Worm (Caenorhabditis elegans) whole organism, young adult: ENCODE measurements around the gene nhx-9.

Source experiments
- B0019.2 ChIP-seq: fragments of 200-800 bp; sonication (Bioruptor generic); conservative IDR thresholded peaks from 2 replicates; pipeline ENCODE4 v1.3.6; 2022; ENCODE audit warnings: missing genetic modification reagents, missing genetic modification characterization, missing compliant biosample characterization
- B0035.1 ChIP-seq: sonication (generic microtip); optimal IDR thresholded peaks from 2 replicates; lab custom pipeline; 2016; ENCODE audit warnings: missing genetic modification characterization, mild to moderate bottlenecking, missing compliant biosample characterization, missing genotype, missing genetic modification reagents
- B0336.3 ChIP-seq: fragments of 200-800 bp; sonication (Bioruptor generic); IDR thresholded peaks from 2 replicates; pipeline ENCODE4 v1.3.6; 2022; ENCODE audit warnings: missing genetic modification characterization, missing compliant biosample characterization
- C17E4.6 ChIP-seq: fragments of 200-800 bp; sonication (Bioruptor generic); IDR thresholded peaks from 2 replicates; pipeline ENCODE4 v1.3.6; 2022; ENCODE audit warnings: missing genetic modification reagents, missing genetic modification characterization, missing compliant biosample characterization
- F23B12.7 ChIP-seq: sonication (generic microtip); optimal IDR thresholded peaks from 2 replicates; lab custom pipeline; 2017; ENCODE audit warnings: missing genetic modification characterization, mild to moderate bottlenecking, missing compliant biosample characterization, antibody characterized with exemption, moderate library complexity; ENCODE audit not compliant: insufficient read depth
- F33H1.4 ChIP-seq: fragments of 200-800 bp; sonication (Bioruptor generic); IDR thresholded peaks from 2 replicates; pipeline ENCODE4 v1.3.6; 2022; ENCODE audit warnings: missing genetic modification reagents, missing genetic modification characterization, missing compliant biosample characterization
- F37B4.10 ChIP-seq: fragments of 200-800 bp; sonication (Bioruptor generic); IDR thresholded peaks from 2 replicates; pipeline ENCODE4 v1.3.6; 2022; ENCODE audit warnings: missing genetic modification characterization, missing compliant biosample characterization
- F52B5.7 ChIP-seq: sonication (generic microtip); optimal IDR thresholded peaks from 2 replicates; lab custom pipeline; 2016; ENCODE audit warnings: mild to moderate bottlenecking, missing genetic modification characterization, missing compliant biosample characterization
- K11D2.4 ChIP-seq: fragments of 200-800 bp; sonication (Bioruptor generic); IDR thresholded peaks from 2 replicates; pipeline ENCODE4 v1.3.6; 2022; ENCODE audit warnings: missing genetic modification reagents, missing genetic modification characterization, missing compliant biosample characterization
- Y53G8AR.9 ChIP-seq: fragments of 200-800 bp; sonication (Bioruptor generic); conservative IDR thresholded peaks from 2 replicates; pipeline ENCODE4 v1.3.6; 2022; ENCODE audit warnings: missing genetic modification reagents, missing genetic modification characterization, missing compliant biosample characterization
- Y79H2A.3 ChIP-seq: fragments of 200-800 bp; sonication (Bioruptor generic); conservative IDR thresholded peaks from 2 replicates; pipeline ENCODE4 v1.3.6; 2022; ENCODE audit warnings: missing genetic modification reagents, missing genetic modification characterization, missing compliant biosample characterization
- ZK185.1 ChIP-seq: sonication (generic microtip); optimal IDR thresholded peaks from 2 replicates; lab custom pipeline; 2016; ENCODE audit warnings: mild to moderate bottlenecking, missing genetic modification characterization, missing compliant biosample characterization; ENCODE audit not compliant: poor library complexity, severe bottlenecking
- ama-1 ChIP-seq, 3 experiments: fragments of 150-350 bp in 1 of 3; sonication (generic microtip) in 2 of 3; optimal IDR thresholded peaks; 2 replicates each; lab custom pipeline; 2014 to 2018; ENCODE audit warnings: missing biosample characterization in 2 of 3, missing genetic modification characterization in 2 of 3, missing genetic modification reagents in 2 of 3
- atf-7 ChIP-seq: sonication (generic microtip); optimal IDR thresholded peaks from 2 replicates; lab custom pipeline; 2017; ENCODE audit warnings: mild to moderate bottlenecking, missing genetic modification characterization, missing compliant biosample characterization
- bed-2 ChIP-seq: fragments of 200-800 bp; sonication (Bioruptor generic); IDR thresholded peaks from 2 replicates; pipeline ENCODE4 v1.3.6; 2022; ENCODE audit warnings: missing genetic modification reagents, missing genetic modification characterization, missing compliant biosample characterization
- cebp-1 ChIP-seq, 2 experiments: fragments of 200-800 bp in 1 of 2; sonication (Bioruptor generic) in 1 of 2; sonication (generic microtip) in 1 of 2; IDR thresholded peaks in 1 of 2; optimal IDR thresholded peaks in 1 of 2; 2 replicates each; pipeline versions ENCODE4 v1.3.6 to Lab custom; 2017 to 2022; ENCODE audit warnings: missing compliant biosample characterization in 2 of 2, missing genetic modification characterization in 2 of 2, mild to moderate bottlenecking in 1 of 2, missing genetic modification reagents in 1 of 2, moderate library complexity in 1 of 2
- cebp-2 ChIP-seq: fragments of 200-800 bp; sonication (Bioruptor generic); IDR thresholded peaks from 2 replicates; pipeline ENCODE4 v1.3.6; 2022; ENCODE audit warnings: missing genetic modification characterization, missing compliant biosample characterization
- ceh-40 ChIP-seq: fragments of 200-800 bp; sonication (Bioruptor generic); IDR thresholded peaks from 2 replicates; pipeline ENCODE4 v1.3.6; 2022; ENCODE audit warnings: missing genetic modification characterization, missing compliant biosample characterization
- dpl-1 ChIP-seq: fragments of 150-350 bp; optimal IDR thresholded peaks from 2 replicates; lab custom pipeline; 2014; ENCODE audit warnings: missing biosample characterization, missing genetic modification reagents, missing genetic modification characterization
- efl-1 ChIP-seq: fragments of 150-350 bp; optimal IDR thresholded peaks from 2 replicates; lab custom pipeline; 2014; ENCODE audit warnings: missing biosample characterization, missing genetic modification reagents, missing genetic modification characterization
- ekl-4 ChIP-seq: fragments of 200-800 bp; sonication (Bioruptor generic); IDR thresholded peaks from 2 replicates; pipeline ENCODE4 v1.3.6; 2022; ENCODE audit warnings: missing genetic modification reagents, missing genetic modification characterization, missing compliant biosample characterization
- him-1 ChIP-seq: sonication (generic microtip); optimal IDR thresholded peaks from 2 replicates; lab custom pipeline; 2016; ENCODE audit warnings: missing genotype, missing genetic modification reagents, missing genetic modification characterization, missing compliant biosample characterization
- hmg-20 ChIP-seq: fragments of 200-800 bp; sonication (Bioruptor generic); IDR thresholded peaks from 2 replicates; pipeline ENCODE4 v1.3.6; 2022; ENCODE audit warnings: missing genetic modification reagents, missing genetic modification characterization, missing compliant biosample characterization
- lin-35 ChIP-seq, 3 experiments: fragments of 150-350 bp in 2 of 3; sonication (generic microtip) in 1 of 3; optimal IDR thresholded peaks; 2 replicates each; lab custom pipeline; 2014 to 2018; ENCODE audit warnings: missing biosample characterization in 3 of 3, missing genetic modification characterization in 3 of 3, missing genetic modification reagents in 3 of 3
- lin-54 ChIP-seq: fragments of 200-800 bp; sonication (Bioruptor generic); optimal IDR thresholded peaks from 2 replicates; lab custom pipeline; 2018; ENCODE audit warnings: mild to moderate bottlenecking, missing genetic modification characterization, missing compliant biosample characterization
- mcd-1 ChIP-seq: fragments of 200-800 bp; sonication (Bioruptor generic); IDR thresholded peaks from 2 replicates; pipeline ENCODE4 v1.3.6; 2022; ENCODE audit warnings: missing genetic modification reagents, missing genetic modification characterization, missing compliant biosample characterization
- mxl-1 ChIP-seq: sonication (generic microtip); optimal IDR thresholded peaks from 2 replicates; lab custom pipeline; 2016; ENCODE audit warnings: missing genetic modification characterization, missing compliant biosample characterization
- nfya-1 ChIP-seq: sonication (generic microtip); optimal IDR thresholded peaks from 2 replicates; lab custom pipeline; 2017; ENCODE audit warnings: antibody characterized with exemption, missing compliant biosample characterization, missing genetic modification characterization, borderline replicate concordance; ENCODE audit not compliant: insufficient read depth
- rcor-1 ChIP-seq: fragments of 200-800 bp; sonication (Bioruptor generic); IDR thresholded peaks from 2 replicates; pipeline ENCODE4 v1.3.6; 2022; ENCODE audit warnings: missing genetic modification reagents, missing genetic modification characterization, missing compliant biosample characterization
- snpc-1.3 ChIP-seq: sonication (generic microtip); optimal IDR thresholded peaks from 2 replicates; lab custom pipeline; 2017; ENCODE audit warnings: missing genetic modification characterization, mild to moderate bottlenecking, missing compliant biosample characterization, antibody characterized with exemption, moderate library complexity, missing genotype, missing genetic modification reagents; ENCODE audit not compliant: insufficient read depth
- snpc-4 ChIP-seq, 5 experiments: fragments of 150-350 bp in 1 of 5; sonication (generic microtip) in 4 of 5; optimal IDR thresholded peaks; 2 replicates each; lab custom pipeline; 2014 to 2018; ENCODE audit warnings: missing genetic modification characterization in 5 of 5, missing biosample characterization in 3 of 5, antibody characterized with exemption in 2 of 5, mild to moderate bottlenecking in 2 of 5, missing compliant biosample characterization in 2 of 5, missing genotype in 2 of 5, moderate library complexity in 2 of 5, missing genetic modification reagents in 1 of 5
- tbx-9 ChIP-seq: sonication (generic microtip); optimal IDR thresholded peaks from 2 replicates; lab custom pipeline; 2016; ENCODE audit warnings: borderline replicate concordance, missing genetic modification characterization, inconsistent platforms, missing compliant biosample characterization
- zfh-2 ChIP-seq: fragments of 200-800 bp; sonication (Bioruptor generic); conservative IDR thresholded peaks from 2 replicates; pipeline ENCODE4 v1.3.6; 2022; ENCODE audit warnings: missing genetic modification reagents, missing genetic modification characterization, missing compliant biosample characterization
- ztf-18 ChIP-seq: sonication (generic microtip); optimal IDR thresholded peaks from 2 replicates; lab custom pipeline; 2016; ENCODE audit warnings: missing genotype, mild to moderate bottlenecking, missing genetic modification characterization, missing compliant biosample characterization
- ztf-26 ChIP-seq: sonication (generic microtip); optimal IDR thresholded peaks from 2 replicates; lab custom pipeline; 2017; ENCODE audit warnings: missing genetic modification characterization, missing compliant biosample characterization

Gene nhx-9

DNA sequence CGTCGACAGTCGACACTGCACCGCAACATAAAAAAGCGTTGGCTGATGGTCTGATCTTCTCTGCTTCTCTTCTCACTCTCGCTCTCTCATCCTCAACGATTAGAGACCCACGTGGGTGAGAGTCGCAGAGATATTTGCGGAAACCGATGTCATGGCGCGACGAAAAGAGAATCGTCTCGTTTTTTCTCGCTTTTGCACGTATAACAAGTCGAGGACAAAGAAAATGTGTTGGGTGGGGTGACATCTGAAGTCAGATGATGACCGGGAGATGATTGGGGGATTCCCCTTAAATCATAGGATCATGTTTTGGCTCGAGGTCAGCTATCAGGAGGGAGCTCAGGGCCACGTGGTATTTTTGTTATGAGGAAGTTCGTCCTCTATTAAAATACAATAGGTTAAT, 25.7 kb downstream of the nhx-9 start (continued):
- peak; percentile 82 for TF ChIP-seq mxl-1 (tag; lab: Kevin White, UChicago)
- no peak for TF ChIP-seq B0019.2 (GFP tag; lab: Robert Waterston, UW)
- TF ChIP-seq bed-2 (GFP tag; lab: Robert Waterston, UW), result no peak
- TF ChIP-seq ceh-40 (GFP tag; lab: Robert Waterston, UW), result 0 out of 2 replicates have a peak, but pooled peaks have one; percentile 26
- TF ChIP-seq snpc-1.3 (tag; lab: Kevin White, UChicago), result no peak
- no peak for TF ChIP-seq hmg-20 (GFP tag; lab: Robert Waterston, UW)
- peak; percentile 92 for TF ChIP-seq zfh-2 (GFP tag; lab: Robert Waterston, UW)
- no peak for TF ChIP-seq Y79H2A.3 (GFP tag; lab: Robert Waterston, UW)
- no peak for TF ChIP-seq B0035.1 (tag; lab: Kevin White, UChicago)
- TF ChIP-seq K11D2.4, result peak; percentile 93
- TF ChIP-seq snpc-4 (GFP tag; optimal IDR thresholded peaks at IDR 0.05; lab: Kevin White, UChicago), result no peak
- peak in 1 of 4 experiments; percentile 44 for TF ChIP-seq snpc-4 (tag; optimal IDR thresholded peaks at IDR 0.05; lab: Kevin White, UChicago)
- peak; percentile 86; the same call in 1 of the 2 replicates for TF ChIP-seq B0336.3 (GFP tag; lab: Robert Waterston, UW)
- no peak for TF ChIP-seq F33H1.4 (GFP tag; lab: Robert Waterston, UW)
- TF ChIP-seq F37B4.10 (GFP tag; lab: Robert Waterston, UW), result no peak
- TF ChIP-seq F23B12.7 (tag; lab: Kevin White, UChicago), result no peak
- peak; percentile 75; the same call in 1 of the 2 replicates for TF ChIP-seq ekl-4 (GFP tag; lab: Robert Waterston, UW)
- TF ChIP-seq Y53G8AR.9 (GFP tag; lab: Robert Waterston, UW), result no peak; the same call in 1 of the 2 replicates
- no peak for TF ChIP-seq efl-1 (GFP tag; lab: Kevin White, UChicago)
- TF ChIP-seq lin-35 (GFP tag; optimal IDR thresholded peaks at IDR 0.05; lab: Kevin White, UChicago), result no peak
- TF ChIP-seq C17E4.6 (GFP tag; lab: Robert Waterston, UW), result no peak
- TF ChIP-seq ztf-18, result peak; percentile 41
- peak; percentile 28 for TF ChIP-seq F52B5.7 (tag; lab: Kevin White, UChicago)
- TF ChIP-seq cebp-2, result no peak
- TF ChIP-seq dpl-1 (GFP tag; lab: Kevin White, UChicago), result no peak
- TF ChIP-seq nfya-1, result no peak
- TF ChIP-seq tbx-9 (tag; lab: Kevin White, UChicago), result no peak
- TF ChIP-seq rcor-1 (GFP tag; lab: Robert Waterston, UW), result peak; percentile 85
- TF ChIP-seq ztf-26 (tag; lab: Kevin White, UChicago), result peak; percentile 97

DNA sequence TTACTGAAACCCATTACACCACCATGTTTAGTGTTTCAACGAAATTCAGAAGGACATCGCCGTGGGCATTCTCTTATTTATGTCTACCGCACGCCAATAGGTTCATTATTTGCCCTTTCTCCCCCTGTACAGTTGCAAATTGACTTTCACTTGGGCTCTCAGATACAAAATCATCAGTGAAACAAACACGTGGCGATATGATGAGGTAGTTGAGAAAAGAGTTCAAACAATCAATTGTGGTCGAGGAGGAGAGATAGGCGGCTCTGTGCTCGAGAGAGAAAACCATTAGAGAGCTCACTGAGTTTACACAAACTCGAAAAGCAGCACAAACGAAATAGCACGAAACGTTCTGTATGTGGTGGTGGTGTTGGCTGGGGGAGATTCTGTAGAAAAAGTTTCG, 26.4 kb downstream of the nhx-9 start:
- TF ChIP-seq cebp-1 (GFP tag; IDR thresholded peaks at IDR 0.05; lab: Robert Waterston, UW) (no peak), cebp-1 (tag; optimal IDR thresholded peaks at IDR 0.05; lab: Kevin White, UChicago) (peak; percentile 18), him-1 (tag; lab: Kevin White, UChicago) (no peak), atf-7 (tag; lab: Kevin White, UChicago) (no peak), lin-54 (peak; percentile 13), Y53G8AR.9 (GFP tag; lab: Robert Waterston, UW) (peak; percentile 47; the same call in 1 of the 2 replicates), ZK185.1 (tag; lab: Kevin White, UChicago) (no peak), mcd-1 (GFP tag; lab: Robert Waterston, UW) (0 out of 2 replicates have a peak, but pooled peaks have one; percentile 9), ama-1 (optimal IDR thresholded peaks at IDR 0.05; lab: Kevin White, UChicago) (peak; percentile 53), ama-1 (GFP tag; optimal IDR thresholded peaks at IDR 0.05; lab: Kevin White, UChicago) (no peak)
